Worm (Caenorhabditis elegans) whole organism, late embryonic: ENCODE results near the gene F16G10.13.

Experiments
- F13H6.1 ChIP-seq: sonication (generic microtip); optimal IDR thresholded peaks from 2 replicates; lab custom pipeline; 2016; ENCODE audit warnings: missing genetic modification characterization, missing compliant biosample characterization
- K02D7.2 ChIP-seq: sonication (generic microtip); optimal IDR thresholded peaks from 2 replicates; lab custom pipeline; 2017; ENCODE audit warnings: mild to moderate bottlenecking, missing genetic modification characterization, missing compliant biosample characterization
- ahr-1 ChIP-seq: sonication (generic microtip); optimal IDR thresholded peaks from 2 replicates; lab custom pipeline; 2016; ENCODE audit warnings: missing genetic modification characterization, missing compliant biosample characterization
- ceh-22 ChIP-seq: sonication (generic microtip); optimal IDR thresholded peaks from 2 replicates; lab custom pipeline; 2017; ENCODE audit warnings: missing biosample characterization, missing genetic modification characterization
- ceh-24 ChIP-seq: sonication (generic microtip); optimal IDR thresholded peaks from 2 replicates; lab custom pipeline; 2016; ENCODE audit warnings: mild to moderate bottlenecking, missing genetic modification characterization, missing compliant biosample characterization
- ceh-31 ChIP-seq: sonication (generic microtip); optimal IDR thresholded peaks from 2 replicates; lab custom pipeline; 2016; ENCODE audit warnings: missing genetic modification characterization, missing compliant biosample characterization
- ceh-34 ChIP-seq: sonication (generic microtip); optimal IDR thresholded peaks from 2 replicates; lab custom pipeline; 2016; ENCODE audit warnings: mild to moderate bottlenecking, missing genetic modification characterization, missing compliant biosample characterization
- ceh-48 ChIP-seq: sonication (generic microtip); optimal IDR thresholded peaks from 2 replicates; lab custom pipeline; 2016; ENCODE audit warnings: missing genetic modification characterization, inconsistent platforms, missing compliant biosample characterization
- che-1 ChIP-seq: sonication (generic microtip); optimal IDR thresholded peaks from 2 replicates; lab custom pipeline; 2016; ENCODE audit warnings: mild to moderate bottlenecking, missing genetic modification characterization, missing compliant biosample characterization
- dve-1 ChIP-seq: sonication (generic microtip); optimal IDR thresholded peaks from 2 replicates; lab custom pipeline; 2017; ENCODE audit warnings: antibody characterized with exemption, mild to moderate bottlenecking, missing genetic modification characterization, missing compliant biosample characterization
- elt-2 ChIP-seq: sonication (generic microtip); optimal IDR thresholded peaks from 2 replicates; lab custom pipeline; 2016; ENCODE audit warnings: missing genetic modification reagents, missing genetic modification characterization, missing compliant biosample characterization
- elt-4 ChIP-seq: sonication (generic microtip); optimal IDR thresholded peaks from 2 replicates; lab custom pipeline; 2016; ENCODE audit warnings: missing genetic modification characterization, missing compliant biosample characterization
- ets-4 ChIP-seq: sonication (generic microtip); optimal IDR thresholded peaks from 2 replicates; lab custom pipeline; 2016; ENCODE audit warnings: missing genetic modification characterization, missing compliant biosample characterization
- eyg-1 ChIP-seq: sonication (generic microtip); optimal IDR thresholded peaks from 2 replicates; lab custom pipeline; 2016; ENCODE audit warnings: missing genotype, missing genetic modification characterization, missing compliant biosample characterization
- fkh-10 ChIP-seq: fragments of 150-350 bp; optimal IDR thresholded peaks from 2 replicates; lab custom pipeline; 2014; ENCODE audit warnings: missing biosample characterization, missing genetic modification reagents, missing genetic modification characterization
- gmeb-2 ChIP-seq: sonication (generic microtip); optimal IDR thresholded peaks from 2 replicates; lab custom pipeline; 2016; ENCODE audit warnings: missing genetic modification characterization, inconsistent platforms, missing compliant biosample characterization
- hlh-13 ChIP-seq: fragments of 200-800 bp; sonication (Bioruptor generic); optimal IDR thresholded peaks from 2 replicates; lab custom pipeline; 2018; ENCODE audit warnings: mild to moderate bottlenecking, missing genetic modification characterization, missing compliant biosample characterization
- hlh-15 ChIP-seq: sonication (generic microtip); optimal IDR thresholded peaks from 2 replicates; lab custom pipeline; 2016; ENCODE audit warnings: missing genetic modification characterization, missing compliant biosample characterization
- hlh-30 ChIP-seq: sonication (generic microtip); optimal IDR thresholded peaks from 2 replicates; lab custom pipeline; 2017; ENCODE audit warnings: antibody characterized with exemption, missing genetic modification characterization, missing compliant biosample characterization; ENCODE audit not compliant: insufficient read depth
- hlh-8 ChIP-seq: sonication (generic microtip); optimal IDR thresholded peaks from 2 replicates; lab custom pipeline; 2016; ENCODE audit warnings: missing genotype, missing genetic modification characterization, missing compliant biosample characterization
- lim-6 ChIP-seq: sonication (generic microtip); optimal IDR thresholded peaks from 2 replicates; lab custom pipeline; 2016; ENCODE audit warnings: missing genetic modification characterization, missing compliant biosample characterization
- madf-2 ChIP-seq: sonication (generic microtip); optimal IDR thresholded peaks from 2 replicates; lab custom pipeline; 2017; ENCODE audit warnings: missing genetic modification characterization, missing compliant biosample characterization
- nfya-1 ChIP-seq: sonication (generic microtip); optimal IDR thresholded peaks from 2 replicates; lab custom pipeline; 2017; ENCODE audit warnings: missing genetic modification characterization, mild to moderate bottlenecking, missing compliant biosample characterization, antibody characterized with exemption, moderate library complexity
- pag-3 ChIP-seq: sonication (generic microtip); optimal IDR thresholded peaks from 2 replicates; lab custom pipeline; 2016; ENCODE audit warnings: missing compliant biosample characterization, missing genetic modification characterization, borderline replicate concordance
- pha-2 ChIP-seq: sonication (generic microtip); optimal IDR thresholded peaks from 2 replicates; lab custom pipeline; 2017; ENCODE audit warnings: mild to moderate bottlenecking, missing genetic modification characterization, missing compliant biosample characterization
- pha-4 ChIP-seq: fragments of 150-350 bp; optimal IDR thresholded peaks from 2 replicates; lab custom pipeline; 2018; ENCODE audit warnings: missing biosample characterization, missing genetic modification reagents, missing genetic modification characterization
- pqm-1 ChIP-seq: sonication (generic microtip); optimal IDR thresholded peaks from 2 replicates; lab custom pipeline; 2016; ENCODE audit warnings: missing genetic modification characterization, missing compliant biosample characterization
- pros-1 ChIP-seq: fragments of 150-350 bp; optimal IDR thresholded peaks from 2 replicates; lab custom pipeline; 2014; ENCODE audit warnings: missing biosample characterization, missing genetic modification reagents, missing genetic modification characterization
- rnt-1 ChIP-seq: sonication (generic microtip); optimal IDR thresholded peaks from 2 replicates; lab custom pipeline; 2016; ENCODE audit warnings: missing genetic modification characterization, missing compliant biosample characterization
- sox-2 ChIP-seq: fragments of 200-800 bp; sonication (Bioruptor generic); IDR thresholded peaks from 2 replicates; pipeline ENCODE4 v1.3.6; 2022; ENCODE audit warnings: missing genetic modification reagents, missing genetic modification characterization, missing compliant biosample characterization
- sox-4 ChIP-seq: sonication (generic microtip); optimal IDR thresholded peaks from 2 replicates; lab custom pipeline; 2017; ENCODE audit warnings: mild to moderate bottlenecking, missing genetic modification characterization, inconsistent platforms, missing compliant biosample characterization
- syd-9 ChIP-seq: sonication (generic microtip); optimal IDR thresholded peaks from 2 replicates; lab custom pipeline; 2016; ENCODE audit warnings: mild to moderate bottlenecking, missing genetic modification characterization, moderate library complexity, missing compliant biosample characterization
- tbx-7 ChIP-seq: sonication (generic microtip); optimal IDR thresholded peaks from 2 replicates; lab custom pipeline; 2016; ENCODE audit warnings: missing genotype, missing genetic modification characterization, missing compliant biosample characterization
- ttx-3 ChIP-seq: sonication (generic microtip); optimal IDR thresholded peaks from 2 replicates; lab custom pipeline; 2016; ENCODE audit warnings: missing genetic modification reagents, missing genetic modification characterization, missing compliant biosample characterization
- unc-3 ChIP-seq, 2 experiments: fragments of 200-800 bp in 1 of 2; sonication (Bioruptor generic) in 1 of 2; sonication (generic microtip) in 1 of 2; conservative IDR thresholded peaks in 1 of 2; optimal IDR thresholded peaks in 1 of 2; 2 replicates each; pipeline versions ENCODE4 v1.3.6 to Lab custom; 2016 to 2022; ENCODE audit warnings: missing compliant biosample characterization in 2 of 2, missing genetic modification characterization in 2 of 2, missing genetic modification reagents in 1 of 2
- unc-42 ChIP-seq: sonication (generic microtip); optimal IDR thresholded peaks from 2 replicates; lab custom pipeline; 2016; ENCODE audit warnings: missing genotype, missing genetic modification characterization, missing compliant biosample characterization
- unc-86 ChIP-seq: sonication (generic microtip); optimal IDR thresholded peaks from 2 replicates; lab custom pipeline; 2016; ENCODE audit warnings: missing genetic modification characterization, missing compliant biosample characterization

Gene F16G10.13

DNA sequence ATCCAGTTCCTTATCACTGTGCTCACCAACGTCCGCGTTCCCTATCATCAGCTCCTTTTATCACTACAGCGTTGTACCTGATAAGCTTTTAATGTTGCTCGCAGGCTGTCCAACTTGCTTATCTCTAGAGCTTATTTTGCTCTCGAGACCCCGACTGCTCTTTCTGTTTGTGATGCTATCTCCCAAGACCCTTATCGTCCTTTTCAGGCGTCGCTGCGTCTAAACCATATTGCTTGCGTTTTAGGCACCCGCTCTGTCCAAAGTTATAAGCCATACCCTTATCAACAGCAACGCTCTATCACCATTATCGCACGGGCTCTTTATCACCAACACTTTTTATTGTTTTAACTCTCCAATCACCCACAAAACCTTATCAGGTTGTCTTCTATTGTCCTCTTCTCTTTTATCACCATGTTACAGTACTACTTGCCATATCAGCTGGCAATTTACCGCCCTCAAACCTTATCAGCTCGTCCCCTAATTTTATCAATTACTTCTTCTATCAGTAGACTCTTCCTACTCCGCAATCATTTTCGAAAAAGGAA is 17.2 kb downstream of the F16G10.13 start (continued):
- TF ChIP-seq pqm-1 (tag; lab: Kevin White, UChicago) (peak; percentile 98), ceh-22 (tag; lab: Kevin White, UChicago) (no peak)
- TF ChIP-seq, all 69 proteins: peak for 5

DNA sequence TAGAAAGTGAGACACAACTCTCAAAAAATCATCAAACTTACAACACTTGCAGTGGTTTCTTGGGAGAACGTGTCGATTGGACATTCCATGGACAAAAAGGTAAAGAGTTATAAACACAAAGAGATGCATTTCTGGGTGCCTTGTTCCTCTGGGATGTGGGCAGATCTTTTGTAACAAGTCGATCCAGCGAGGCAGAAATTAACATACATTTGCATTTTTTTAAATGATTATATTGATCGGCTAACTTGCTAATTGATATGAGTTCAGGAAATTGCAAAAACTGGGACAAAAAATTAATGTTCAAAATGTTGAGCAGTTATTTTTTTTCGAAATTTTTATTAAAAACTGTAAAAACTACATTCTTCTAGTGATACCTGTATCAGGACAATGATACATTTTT is 18.0 kb downstream of the F16G10.13 start, which contains the start of gene F16G10.6:
Gene F16G10.6, minus strand, starts transcription at position 101 of the 400 bp plus-strand sequence.
- no peak for TF ChIP-seq hlh-30 (tag; lab: Kevin White, UChicago)
- TF ChIP-seq rnt-1 (tag; lab: Kevin White, UChicago): no peak
- no peak for TF ChIP-seq hlh-8 (tag; lab: Kevin White, UChicago)
- no peak for TF ChIP-seq syd-9 (tag; lab: Kevin White, UChicago)
- TF ChIP-seq ceh-31 (tag; lab: Kevin White, UChicago): no peak
- TF ChIP-seq tbx-7 (tag; lab: Kevin White, UChicago): no peak
- TF ChIP-seq dve-1 (tag; lab: Kevin White, UChicago): no peak
- no peak for TF ChIP-seq ets-4 (tag; lab: Kevin White, UChicago)
- no peak for TF ChIP-seq sox-2 (GFP tag; lab: Robert Waterston, UW)
- no peak for TF ChIP-seq unc-86 (tag; lab: Kevin White, UChicago)
- TF ChIP-seq elt-2 (tag; lab: Kevin White, UChicago): no peak
- no peak for TF ChIP-seq eyg-1 (tag; lab: Kevin White, UChicago)
- TF ChIP-seq ceh-48 (tag; lab: Kevin White, UChicago): no peak
- no peak for TF ChIP-seq unc-42 (tag; lab: Kevin White, UChicago)

DNA sequence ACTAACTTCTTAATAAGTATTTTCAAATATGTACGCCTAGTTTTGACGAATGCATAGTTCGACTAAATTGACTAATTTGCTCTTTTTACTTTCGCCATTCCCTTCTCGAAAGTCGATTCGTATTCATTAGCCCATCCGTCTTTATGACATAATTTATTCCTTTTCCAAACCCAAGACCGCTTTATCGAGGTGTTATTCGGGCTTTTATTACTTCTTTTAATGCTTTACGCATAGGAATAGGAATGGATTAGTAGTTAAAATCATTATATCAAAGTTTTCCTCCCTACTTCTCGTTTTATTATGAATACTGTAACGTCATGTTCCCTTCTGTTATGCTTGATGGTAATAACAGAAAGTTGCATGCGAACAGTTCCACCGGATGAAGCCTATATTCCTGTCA is 20.8 kb downstream of the F16G10.13 start, which contains the start of gene F16G10.2:
Gene F16G10.2, plus strand, starts transcription at position 301 of the 400 bp plus-strand sequence.
- no peak for TF ChIP-seq ceh-24 (tag; lab: Kevin White, UChicago)
- TF ChIP-seq pha-4 (tag; lab: Kevin White, UChicago): no peak
- no peak for TF ChIP-seq pha-2
- TF ChIP-seq hlh-13 (GFP tag; lab: Kevin White, UChicago): no peak
- TF ChIP-seq ttx-3 (tag; lab: Kevin White, UChicago): no peak
- no peak for TF ChIP-seq F13H6.1 (tag; lab: Kevin White, UChicago)
- TF ChIP-seq hlh-8 (tag; lab: Kevin White, UChicago): no peak
- no peak for TF ChIP-seq pros-1 (tag; lab: Kevin White, UChicago)
- no peak for TF ChIP-seq fkh-10
- TF ChIP-seq pag-3: no peak
- TF ChIP-seq unc-3 (GFP tag; conservative IDR thresholded peaks at IDR 0.05; lab: Robert Waterston, UW): no peak
- TF ChIP-seq unc-3 (tag; optimal IDR thresholded peaks at IDR 0.05; lab: Kevin White, UChicago): no peak
- no peak for TF ChIP-seq nfya-1
- TF ChIP-seq, all 69 proteins: peak for 0

DNA sequence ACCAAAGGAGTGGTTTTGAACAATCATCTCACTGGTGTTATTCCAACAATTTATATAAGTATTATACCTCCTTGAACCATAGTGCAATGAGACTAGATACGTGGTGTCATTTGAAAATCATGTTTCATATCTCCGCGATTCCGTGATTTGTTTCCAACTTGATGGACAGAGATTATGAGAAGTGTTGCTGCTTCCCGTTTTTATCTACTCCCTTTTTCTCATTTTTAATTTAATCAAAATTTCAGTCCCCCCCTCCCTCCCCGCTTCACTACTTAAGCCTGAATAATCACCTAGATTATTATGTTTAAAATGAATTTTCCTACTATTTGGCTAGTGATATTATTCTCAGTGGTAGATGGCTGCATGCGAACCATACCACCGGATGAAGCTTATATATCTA is 23.7 kb downstream of the F16G10.13 start, which contains the start of gene F16G10.3:
Gene F16G10.3, plus strand, starts transcription at position 301 of the 400 bp plus-strand sequence.
- TF ChIP-seq lim-6: no peak
- no peak for TF ChIP-seq ahr-1 (tag; lab: Kevin White, UChicago)
- no peak for TF ChIP-seq ets-4 (tag; lab: Kevin White, UChicago)
- no peak for TF ChIP-seq gmeb-2 (tag; lab: Kevin White, UChicago)
- TF ChIP-seq nfya-1: no peak
- no peak for TF ChIP-seq pqm-1 (tag; lab: Kevin White, UChicago)
- no peak for TF ChIP-seq pag-3
- TF ChIP-seq madf-2 (tag; lab: Kevin White, UChicago): no peak
- TF ChIP-seq, all 69 proteins: peak for 0

DNA sequence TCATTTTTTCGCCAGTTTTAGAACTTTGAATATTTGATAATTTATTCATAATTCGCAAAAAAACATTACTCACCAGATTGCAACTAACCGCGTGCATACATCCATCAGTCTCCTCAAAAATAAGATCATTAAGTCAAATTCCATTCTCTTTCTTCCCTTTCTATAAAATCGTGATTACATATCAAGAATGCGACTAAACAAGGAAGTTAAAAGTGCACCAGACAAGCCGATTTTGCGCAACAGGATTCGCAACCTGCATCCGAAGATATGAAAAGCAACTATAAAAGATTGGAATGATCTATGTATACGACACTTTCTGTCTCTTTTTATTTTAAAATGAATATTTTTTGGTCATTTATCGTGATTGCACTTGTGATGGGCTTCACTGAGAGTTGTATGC is 26.8 kb downstream of the F16G10.13 start, which contains the start of gene hpo-25:
Gene hpo-25, plus strand, starts transcription at position 301 of the 400 bp plus-strand sequence.
- TF ChIP-seq sox-4 (tag; lab: Kevin White, UChicago) (no peak), elt-4 (tag; lab: Kevin White, UChicago) (no peak), ttx-3 (tag; lab: Kevin White, UChicago) (no peak), hlh-15 (no peak), syd-9 (tag; lab: Kevin White, UChicago) (no peak), ceh-34 (tag; lab: Kevin White, UChicago) (no peak), tbx-7 (tag; lab: Kevin White, UChicago) (no peak), K02D7.2 (no peak), che-1 (no peak)
